Worm (Caenorhabditis elegans) whole organism, L4 larva: ENCODE results near the gene col-14.

ENCODE experiments used
- T26A8.4 ChIP-seq: fragments of 200-800 bp; sonication (Bioruptor generic); IDR thresholded peaks from 2 replicates; pipeline ENCODE4 v1.3.6; 2022; ENCODE audit warnings: missing genetic modification characterization, missing compliant biosample characterization
- nhr-25 ChIP-seq: sonication (generic microtip); optimal IDR thresholded peaks from 2 replicates; lab custom pipeline; 2017; ENCODE audit warnings: missing genetic modification characterization, mild to moderate bottlenecking, missing compliant biosample characterization, antibody characterized with exemption, moderate library complexity, borderline replicate concordance; ENCODE audit not compliant: insufficient read depth

ce11 chrIV:7790151-7790691 lies 37.0 kb downstream of the col-14 start:
- TF ChIP-seq T26A8.4 (GFP tag; lab: Robert Waterston, UW) (no peak), nhr-25 (no peak)
